Worm (Caenorhabditis elegans) whole organism, L4/young adult: ENCODE results near the gene H23L24.4.

Experiments used
- W03F9.2 ChIP-seq: fragments of 150-350 bp; optimal IDR thresholded peaks from 2 replicates; lab custom pipeline; 2014; ENCODE audit warnings: missing biosample characterization, missing genetic modification characterization
- dao-5 ChIP-seq: sonication (generic microtip); optimal IDR thresholded peaks from 2 replicates; lab custom pipeline; 2016; ENCODE audit warnings: missing genotype, missing genetic modification characterization, moderate library complexity, missing compliant biosample characterization
- him-1 ChIP-seq: sonication (generic microtip); optimal IDR thresholded peaks from 2 replicates; lab custom pipeline; 2016; ENCODE audit warnings: missing genotype, missing genetic modification reagents, missing genetic modification characterization, missing compliant biosample characterization

The H23L24.4 gene

ce11 chrIV:8705504-8705903 is at the start of gene H23L24.4:
Gene H23L24.4, minus strand, starts transcription at chrIV:8705604.
- TF ChIP-seq dao-5 (tag; lab: Kevin White, UChicago) (no peak), him-1 (no peak), W03F9.2 (no peak)

ce11 chrIV:8754727-8755126 is 49.3 kb upstream of the H23L24.4 start, which contains the start of gene elli-1:
Gene elli-1, minus strand, starts transcription at chrIV:8754827.
- TF ChIP-seq dao-5 (tag; lab: Kevin White, UChicago), result no peak
- TF ChIP-seq W03F9.2, result no peak
- no peak for TF ChIP-seq him-1

ce11 chrIV:8754146-8754545 is 48.7 kb upstream of the H23L24.4 start:
- no peak for TF ChIP-seq him-1
- no peak for TF ChIP-seq dao-5 (tag; lab: Kevin White, UChicago)
- TF ChIP-seq W03F9.2, result no peak

- TF ChIP-seq him-1 (no peak), W03F9.2 (no peak), dao-5 (tag; lab: Kevin White, UChicago) (no peak)
Observed at ce11 chrIV:8752492-8752891, 47.1 kb upstream of the H23L24.4 start.

- TF ChIP-seq him-1, result no peak
- TF ChIP-seq W03F9.2, result no peak
- TF ChIP-seq dao-5 (tag; lab: Kevin White, UChicago), result no peak
Observed at ce11 chrIV:8748967-8749366, 43.6 kb upstream of the H23L24.4 start.

- no peak for TF ChIP-seq dao-5 (tag; lab: Kevin White, UChicago)
Observed at ce11 chrIV:8745591-8746302, 40.3 kb upstream of the H23L24.4 start, which contains the start of the genes F20C5.7 and parg-1. Gene F20C5.7, minus strand, starts transcription at chrIV:8745691. Gene parg-1, plus strand, starts transcription at chrIV:8746252.

- TF ChIP-seq him-1 (no peak), dao-5 (tag; lab: Kevin White, UChicago) (no peak), W03F9.2 (peak; percentile 92)
Observed at ce11 chrIV:8743654-8744332, 38.4 kb upstream of the H23L24.4 start, which contains the start of gene F21D5.7. Gene F21D5.7, minus strand, starts transcription at chrIV:8743704.

- TF ChIP-seq him-1, result no peak
- TF ChIP-seq dao-5 (tag; lab: Kevin White, UChicago), result no peak
- TF ChIP-seq W03F9.2, result no peak
Observed at ce11 chrIV:8740952-8741438, 35.6 kb upstream of the H23L24.4 start, which contains the start of gene F21D5.6. Gene F21D5.6, minus strand, starts transcription at chrIV:8741388.

- TF ChIP-seq dao-5 (tag; lab: Kevin White, UChicago), result no peak
- no peak for TF ChIP-seq him-1
- no peak for TF ChIP-seq W03F9.2
Observed at ce11 chrIV:8739926-8740325, 34.5 kb upstream of the H23L24.4 start, which contains the start of gene mrps-33. Gene mrps-33, minus strand, starts transcription at chrIV:8740026.

- TF ChIP-seq dao-5 (tag; lab: Kevin White, UChicago) (no peak), W03F9.2 (no peak), him-1 (no peak)
Observed at ce11 chrIV:8739294-8739693, 33.9 kb upstream of the H23L24.4 start, which contains the start of gene F21D5.5. Gene F21D5.5, minus strand, starts transcription at chrIV:8739394.

- no peak for TF ChIP-seq W03F9.2
- no peak for TF ChIP-seq dao-5 (tag; lab: Kevin White, UChicago)
- no peak for TF ChIP-seq him-1
Observed at ce11 chrIV:8737787-8738186, 32.4 kb upstream of the H23L24.4 start, which contains the start of gene F21D5.4. Gene F21D5.4, plus strand, starts transcription at chrIV:8738087.

- TF ChIP-seq W03F9.2 (peak; percentile 10), him-1 (no peak)
Observed at ce11 chrIV:8737354-8737753, 31.9 kb upstream of the H23L24.4 start.

- TF ChIP-seq dao-5 (tag; lab: Kevin White, UChicago), result no peak
- TF ChIP-seq W03F9.2, result no peak
- TF ChIP-seq him-1, result no peak
Observed at ce11 chrIV:8730469-8730868, 25.1 kb upstream of the H23L24.4 start, which contains the start of gene F21D5.3. Gene F21D5.3, plus strand, starts transcription at chrIV:8730815.

ce11 chrIV:8729636-8730035 is 24.2 kb upstream of the H23L24.4 start:
- TF ChIP-seq him-1, result no peak
- TF ChIP-seq W03F9.2, result no peak
- TF ChIP-seq dao-5 (tag; lab: Kevin White, UChicago), result no peak

- TF ChIP-seq W03F9.2 (no peak), him-1 (no peak), dao-5 (tag; lab: Kevin White, UChicago) (no peak)
Observed at ce11 chrIV:8728122-8728521, 22.7 kb upstream of the H23L24.4 start, which contains the start of gene otub-3. Gene otub-3, plus strand, starts transcription at chrIV:8728177.
